Worm (Caenorhabditis elegans) whole organism, L1 larva: ENCODE data around the gene lips-6.

Experiments
- C04F5.9 ChIP-seq: sonication (generic microtip); optimal IDR thresholded peaks from 2 replicates; lab custom pipeline; 2016; ENCODE audit warnings: missing genetic modification characterization, missing compliant biosample characterization
- aha-1 ChIP-seq: fragments of 150-350 bp; optimal IDR thresholded peaks from 2 replicates; lab custom pipeline; 2014; ENCODE audit warnings: missing biosample characterization, missing genetic modification characterization
- alr-1 ChIP-seq: fragments of 200-800 bp; sonication (Bioruptor generic); optimal IDR thresholded peaks from 2 replicates; lab custom pipeline; 2018; ENCODE audit warnings: borderline replicate concordance, mild to moderate bottlenecking, missing genetic modification characterization, missing compliant biosample characterization
- aly-2 ChIP-seq: fragments of 150-350 bp; optimal IDR thresholded peaks from 2 replicates; lab custom pipeline; 2014; ENCODE audit warnings: missing biosample characterization, missing genetic modification characterization
- ama-1 ChIP-seq: fragments of 150-350 bp; optimal IDR thresholded peaks from 2 replicates; lab custom pipeline; 2014
- ceh-82 ChIP-seq, 3 experiments: fragments of 150-350 bp in 1 of 3; sonication (generic microtip) in 2 of 3; optimal IDR thresholded peaks; 2 replicates each; lab custom pipeline; 2014 to 2017; ENCODE audit warnings: missing biosample characterization in 3 of 3, missing genetic modification characterization in 3 of 3
- ceh-90 ChIP-seq: sonication (generic microtip); optimal IDR thresholded peaks from 2 replicates; lab custom pipeline; 2016; ENCODE audit warnings: missing genetic modification characterization, missing compliant biosample characterization
- dpl-1 ChIP-seq, 3 experiments: fragments of 150-350 bp in 2 of 3; sonication (generic microtip) in 1 of 3; optimal IDR thresholded peaks; 2 replicates each; lab custom pipeline; 2014 to 2017; ENCODE audit warnings: missing biosample characterization in 3 of 3, missing genetic modification characterization in 3 of 3, missing genetic modification reagents in 3 of 3
- efl-1 ChIP-seq, 4 experiments: fragments of 150-350 bp; optimal IDR thresholded peaks in 3 of 4; peaks in 1 of 4; 1 replicate in 1 of 4; 2 replicates in 3 of 4; lab custom pipeline; 2014; ENCODE audit warnings: missing biosample characterization in 2 of 4, missing genetic modification characterization in 2 of 4, missing genetic modification reagents in 2 of 4
- efl-3 ChIP-seq: fragments of 200-800 bp; sonication (Bioruptor generic); optimal IDR thresholded peaks from 2 replicates; lab custom pipeline; 2018; ENCODE audit warnings: mild to moderate bottlenecking, missing genetic modification characterization, missing compliant biosample characterization
- ets-5 ChIP-seq: fragments of 200-800 bp; sonication (Bioruptor generic); IDR thresholded peaks from 2 replicates; pipeline ENCODE4 v1.3.6; 2022; ENCODE audit warnings: missing genetic modification characterization, missing compliant biosample characterization
- fkh-8 ChIP-seq: sonication (generic microtip); optimal IDR thresholded peaks from 2 replicates; lab custom pipeline; 2016; ENCODE audit warnings: mild to moderate bottlenecking, missing genetic modification characterization, missing compliant biosample characterization
- grh-1 ChIP-seq: fragments of 200-800 bp; sonication (Bioruptor generic); IDR thresholded peaks from 2 replicates; pipeline ENCODE4 v1.3.6; 2022; ENCODE audit warnings: missing genetic modification reagents, missing genetic modification characterization, missing compliant biosample characterization
- hpl-2 ChIP-seq: fragments of 150-350 bp; optimal IDR thresholded peaks from 2 replicates; lab custom pipeline; 2014; ENCODE audit warnings: missing biosample characterization, missing genetic modification reagents, missing genetic modification characterization
- irx-1 ChIP-seq: sonication (generic microtip); optimal IDR thresholded peaks from 2 replicates; lab custom pipeline; 2016; ENCODE audit warnings: missing genetic modification characterization, missing compliant biosample characterization
- isw-1 ChIP-seq: fragments of 200-800 bp; sonication (Bioruptor generic); IDR thresholded peaks from 2 replicates; pipeline ENCODE4 v1.3.6; 2022; ENCODE audit warnings: missing genetic modification characterization, missing compliant biosample characterization
- lin-13 ChIP-seq: fragments of 150-350 bp; optimal IDR thresholded peaks from 2 replicates; lab custom pipeline; 2014; ENCODE audit warnings: missing biosample characterization, missing genetic modification reagents, missing genetic modification characterization
- lin-14 ChIP-seq: fragments of 200-800 bp; sonication (Bioruptor generic); optimal IDR thresholded peaks from 2 replicates; lab custom pipeline; 2018; ENCODE audit warnings: mild to moderate bottlenecking, missing genetic modification characterization, moderate library complexity, missing compliant biosample characterization
- lin-15B ChIP-seq: fragments of 150-350 bp; sonication (generic microtip); optimal IDR thresholded peaks from 3 replicates; lab custom pipeline; 2014; ENCODE audit warnings: missing biosample characterization, missing genetic modification characterization
- lin-39 ChIP-seq: fragments of 150-350 bp; optimal IDR thresholded peaks from 2 replicates; lab custom pipeline; 2014; ENCODE audit warnings: missing biosample characterization, missing genetic modification reagents, missing genetic modification characterization
- mef-2 ChIP-seq: fragments of 150-350 bp; optimal IDR thresholded peaks from 2 replicates; lab custom pipeline; 2014; ENCODE audit warnings: missing biosample characterization, missing genetic modification characterization
- nhr-12 ChIP-seq: sonication (generic microtip); optimal IDR thresholded peaks from 2 replicates; lab custom pipeline; 2017; ENCODE audit warnings: missing biosample characterization, missing genetic modification characterization
- nhr-71 ChIP-seq: sonication (generic microtip); optimal IDR thresholded peaks from 2 replicates; lab custom pipeline; 2016; ENCODE audit warnings: mild to moderate bottlenecking, missing genetic modification characterization, moderate library complexity, missing compliant biosample characterization
- nhr-76 ChIP-seq: sonication (generic microtip); optimal IDR thresholded peaks from 2 replicates; lab custom pipeline; 2017; ENCODE audit warnings: missing biosample characterization, missing genetic modification characterization
- nhr-77 ChIP-seq: fragments of 150-350 bp; optimal IDR thresholded peaks from 2 replicates; lab custom pipeline; 2014; ENCODE audit warnings: missing biosample characterization, missing genetic modification characterization
- nhr-84 ChIP-seq: sonication (generic microtip); optimal IDR thresholded peaks from 2 replicates; lab custom pipeline; 2017; ENCODE audit warnings: missing biosample characterization, missing genetic modification characterization
- nhr-85 ChIP-seq: sonication (generic microtip); peaks from one replicate; lab custom pipeline; 2016; ENCODE audit warnings: missing genetic modification characterization, inconsistent platforms, missing compliant biosample characterization
- nhr-90 ChIP-seq: sonication (generic microtip); optimal IDR thresholded peaks from 2 replicates; lab custom pipeline; 2016; ENCODE audit warnings: mild to moderate bottlenecking, missing genetic modification characterization, missing compliant biosample characterization; ENCODE audit not compliant: poor library complexity
- pag-3 ChIP-seq: sonication (generic microtip); optimal IDR thresholded peaks from 2 replicates; lab custom pipeline; 2017; ENCODE audit warnings: missing genetic modification characterization, mild to moderate bottlenecking, missing compliant biosample characterization, antibody characterized with exemption, borderline replicate concordance; ENCODE audit not compliant: insufficient read depth
- rnt-1 ChIP-seq: sonication (generic microtip); optimal IDR thresholded peaks from 2 replicates; lab custom pipeline; 2016; ENCODE audit warnings: mild to moderate bottlenecking, missing genetic modification characterization, moderate library complexity, missing compliant biosample characterization
- skn-1 ChIP-seq: fragments of 150-350 bp; optimal IDR thresholded peaks from 2 replicates; lab custom pipeline; 2014; ENCODE audit warnings: missing biosample characterization, missing genetic modification characterization
- snpc-4 ChIP-seq: fragments of 150-350 bp; optimal IDR thresholded peaks from 2 replicates; lab custom pipeline; 2014; ENCODE audit warnings: missing biosample characterization, missing genetic modification characterization
- snu-23 ChIP-seq: sonication (generic microtip); optimal IDR thresholded peaks from 2 replicates; lab custom pipeline; 2016; ENCODE audit warnings: missing genetic modification characterization, missing compliant biosample characterization
- sptf-1 ChIP-seq: fragments of 150-350 bp; optimal IDR thresholded peaks from 2 replicates; lab custom pipeline; 2014; ENCODE audit warnings: missing biosample characterization, missing genetic modification characterization
- swsn-7 ChIP-seq: sonication (generic microtip); optimal IDR thresholded peaks from 2 replicates; lab custom pipeline; 2016; ENCODE audit warnings: missing genetic modification characterization, missing compliant biosample characterization
- tlp-1 ChIP-seq: fragments of 150-350 bp; optimal IDR thresholded peaks from 2 replicates; lab custom pipeline; 2014; ENCODE audit warnings: missing biosample characterization, missing genetic modification characterization
- unc-130 ChIP-seq: fragments of 150-350 bp; optimal IDR thresholded peaks from 2 replicates; lab custom pipeline; 2017; ENCODE audit warnings: missing biosample characterization, missing genetic modification characterization, inconsistent platforms
- unc-62 ChIP-seq: fragments of 150-350 bp; optimal IDR thresholded peaks from 2 replicates; lab custom pipeline; 2014; ENCODE audit warnings: missing biosample characterization, missing genetic modification reagents, missing genetic modification characterization
- unc-86 ChIP-seq: sonication (generic microtip); optimal IDR thresholded peaks from 2 replicates; lab custom pipeline; 2016; ENCODE audit warnings: missing genetic modification characterization, missing compliant biosample characterization
- zag-1 ChIP-seq: fragments of 150-350 bp; optimal IDR thresholded peaks from 2 replicates; lab custom pipeline; 2014; ENCODE audit warnings: missing biosample characterization, missing genetic modification characterization
- ztf-4 ChIP-seq: fragments of 150-350 bp; optimal IDR thresholded peaks from 2 replicates; lab custom pipeline; 2014; ENCODE audit warnings: missing biosample characterization, missing genetic modification characterization

lips-6 gene

DNA sequence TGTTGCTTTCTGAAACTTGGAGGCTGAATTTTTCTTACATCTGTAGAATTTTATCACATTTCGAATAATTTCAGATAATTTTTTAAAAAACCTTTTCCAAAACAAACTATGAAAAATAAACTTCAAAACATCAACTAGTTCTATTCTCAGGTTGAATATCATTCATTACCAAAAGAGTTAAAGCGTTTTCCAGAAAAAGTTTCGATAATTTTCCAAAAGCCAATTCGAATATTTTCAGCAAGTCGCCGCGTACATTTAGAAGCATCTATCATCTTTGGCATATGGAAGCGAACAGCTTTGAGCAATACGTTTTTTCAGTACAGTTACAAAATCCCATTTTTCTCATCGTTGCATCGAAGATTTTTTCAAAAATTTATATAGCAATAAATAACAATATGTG lies 21.4 kb upstream of the lips-6 start (continued):
- TF ChIP-seq aha-1 (tag; lab: Kevin White, UChicago) (no peak), unc-130 (tag; lab: Kevin White, UChicago) (no peak), ceh-82 (tag; optimal IDR thresholded peaks at IDR 0.05; lab: Kevin White, UChicago) (no peak), ets-5 (GFP tag; lab: Robert Waterston, UW) (no peak), lin-15B (tag; lab: Kevin White, UChicago) (no peak), alr-1 (no peak), nhr-76 (tag; lab: Kevin White, UChicago) (no peak), lin-14 (GFP tag; lab: Kevin White, UChicago) (no peak), lin-13 (GFP tag; lab: Kevin White, UChicago) (no peak), lin-39 (tag; lab: Kevin White, UChicago) (no peak), fkh-8 (no peak), mef-2 (tag; lab: Kevin White, UChicago) (no peak), isw-1 (no peak), hpl-2 (no peak), aly-2 (tag; lab: Kevin White, UChicago) (peak; percentile 91), ceh-90 (tag; lab: Kevin White, UChicago) (no peak), pag-3 (tag; lab: Kevin White, UChicago) (no peak), zag-1 (tag; lab: Kevin White, UChicago) (no peak), tlp-1 (no peak), unc-62 (GFP tag; lab: Kevin White, UChicago) (no peak), dpl-1 (GFP tag; optimal IDR thresholded peaks at IDR 0.05; lab: Kevin White, UChicago) (no peak), nhr-77 (tag; lab: Kevin White, UChicago) (no peak), C04F5.9 (tag; lab: Kevin White, UChicago) (no peak), ztf-4 (tag; lab: Kevin White, UChicago) (peak; percentile 57), skn-1 (tag; lab: Kevin White, UChicago) (no peak), efl-1 (optimal IDR thresholded peaks at IDR 0.05; lab: Kevin White, UChicago) (peak in 1 of 2 experiments; percentile 14), efl-1 (GFP tag; optimal IDR thresholded peaks at IDR 0.05 in 1 of 2; lab: Kevin White, UChicago) (peak in 1 of 2 experiments; percentile 33), rnt-1 (tag; lab: Kevin White, UChicago) (no peak), nhr-84 (tag; lab: Kevin White, UChicago) (no peak), snu-23 (GFP tag; lab: Kevin White, UChicago) (no peak), grh-1 (GFP tag; lab: Robert Waterston, UW) (no peak), swsn-7 (tag; lab: Kevin White, UChicago) (no peak)

DNA sequence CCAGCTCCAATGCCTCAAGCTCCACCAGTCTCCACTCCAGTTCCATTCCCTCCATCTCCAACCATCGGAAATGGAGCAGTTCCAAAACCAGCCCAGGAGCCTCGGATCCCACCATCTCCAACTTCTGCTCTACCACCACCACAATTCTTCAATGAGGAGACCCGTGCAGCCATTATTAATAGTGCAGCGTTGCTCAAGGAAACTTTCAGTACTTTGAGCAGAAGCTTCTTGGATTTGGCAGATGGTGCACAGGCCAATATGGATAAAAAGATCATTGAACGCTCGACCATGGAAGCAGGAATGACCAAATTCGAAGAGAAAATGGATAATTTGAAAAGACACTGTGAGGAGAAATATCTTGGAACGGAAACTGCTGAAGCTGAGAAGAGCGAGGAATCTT lies 19.9 kb upstream of the lips-6 start:
- TF ChIP-seq irx-1 (tag; lab: Kevin White, UChicago) (no peak), nhr-90 (tag; lab: Kevin White, UChicago) (no peak), sptf-1 (tag; lab: Kevin White, UChicago) (no peak), ama-1 (lab: Kevin White, UChicago) (peak; percentile 22), nhr-85 (tag; lab: Kevin White, UChicago) (peak; percentile 4), snpc-4 (tag; lab: Kevin White, UChicago) (no peak)
- TF ChIP-seq, all 84 proteins: peak for 2

DNA sequence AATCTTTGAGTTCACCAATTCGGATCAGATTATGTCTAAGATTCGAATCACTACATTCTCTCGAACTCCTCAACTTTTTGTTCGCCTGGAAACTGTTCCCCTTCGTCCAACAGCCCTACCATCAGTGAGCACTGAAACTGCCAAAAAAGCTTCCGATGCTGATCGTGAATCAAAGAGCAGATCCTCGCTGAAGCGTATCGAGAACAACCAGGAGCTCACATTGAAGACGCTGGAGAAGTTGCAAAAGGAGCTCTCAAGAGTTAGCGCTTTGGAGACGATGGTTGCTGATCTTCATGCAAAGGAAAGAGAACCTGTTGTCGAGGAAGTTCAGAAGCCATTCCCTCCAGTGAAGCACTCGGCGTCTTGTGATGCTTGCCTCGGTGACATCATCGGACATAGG lies 19.3 kb upstream of the lips-6 start:
- no peak for TF ChIP-seq unc-86 (tag; lab: Kevin White, UChicago)
- no peak for TF ChIP-seq nhr-71 (tag; lab: Kevin White, UChicago)
- no peak for TF ChIP-seq zag-1 (tag; lab: Kevin White, UChicago)
- no peak for TF ChIP-seq nhr-12 (tag; lab: Kevin White, UChicago)
- peak; percentile 7 for TF ChIP-seq skn-1 (tag; lab: Kevin White, UChicago)
- TF ChIP-seq snpc-4 (tag; lab: Kevin White, UChicago) = no peak
- peak; percentile 4 for TF ChIP-seq ztf-4 (tag; lab: Kevin White, UChicago)
- TF ChIP-seq efl-3 (GFP tag; lab: Kevin White, UChicago) = no peak
